Fruit fly (Drosophila melanogaster) whole organism, embryonic: Measurements from ENCODE around the gene Mct1.

Source experiments
- CG14014 ChIP-seq: fragments of 200-800 bp; sonication (Bioruptor generic); IDR thresholded peaks from 2 replicates; pipeline ENCODE4 v1.3.6; 2022; ENCODE audit warnings: missing biosample characterization, missing genetic modification characterization
- Sry-δ ChIP-seq: fragments of 200-800 bp; sonication (Bioruptor generic); optimal IDR thresholded peaks from 2 replicates; lab custom pipeline; 2016; ENCODE audit warnings: missing biosample characterization, missing genetic modification characterization
- Stat92E ChIP-seq, 3 experiments: fragments of >200 bp in 2 of 3; fragments of 200-800 bp in 1 of 3; sonication (Bioruptor generic) in 1 of 3; optimal IDR thresholded peaks; 2 replicates each; lab custom pipeline; 2017 to 2019; ENCODE audit warnings: missing biosample characterization in 3 of 3, missing genetic modification characterization in 3 of 3, mild to moderate bottlenecking in 1 of 3, moderate library complexity in 1 of 3
- dimm ChIP-seq: fragments of 200-800 bp; sonication (Bioruptor generic); IDR thresholded peaks from 2 replicates; pipeline ENCODE4 v1.3.6; 2022; ENCODE audit warnings: missing biosample characterization, missing genetic modification characterization
- otp ChIP-seq: fragments of 200-800 bp; sonication (Bioruptor generic); IDR thresholded peaks from 3 replicates; pipeline ENCODE4, ENCODE4 v1.3.6; 2022; ENCODE audit warnings: missing biosample characterization, missing genetic modification characterization
- peb ChIP-seq: fragments of 200-800 bp; sonication (Bioruptor generic); IDR thresholded peaks from 2 replicates; pipeline ENCODE4 v1.3.6; 2022; ENCODE audit warnings: missing biosample characterization, missing genetic modification characterization

DNA sequence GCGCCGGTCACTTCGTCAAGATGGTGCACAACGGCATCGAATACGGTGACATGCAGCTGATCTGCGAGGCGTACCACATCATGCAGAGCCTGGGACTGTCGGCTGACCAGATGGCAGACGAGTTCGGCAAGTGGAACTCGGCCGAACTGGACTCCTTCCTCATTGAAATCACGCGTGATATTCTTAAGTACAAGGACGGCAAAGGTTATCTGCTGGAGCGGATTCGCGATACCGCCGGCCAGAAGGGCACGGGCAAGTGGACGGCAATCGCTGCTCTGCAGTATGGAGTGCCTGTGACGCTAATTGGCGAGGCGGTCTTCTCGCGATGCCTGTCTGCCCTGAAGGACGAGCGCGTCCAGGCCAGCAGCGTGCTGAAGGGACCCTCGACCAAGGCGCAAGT lies 41.5 kb upstream of the Mct1 start:
- no peak for TF ChIP-seq otp (GFP tag; lab: Robert Waterston, UW)
- TF ChIP-seq dimm (GFP tag; lab: Robert Waterston, UW) = no peak
- TF ChIP-seq Stat92E (GFP tag; optimal IDR thresholded peaks at IDR 0.05; lab: Kevin White, UChicago) = no peak
- TF ChIP-seq peb (GFP tag; lab: Robert Waterston, UW) = no peak
- no peak for TF ChIP-seq Sry-δ (GFP tag; lab: Kevin White, UChicago)
- no peak for TF ChIP-seq CG14014 (GFP tag; lab: Robert Waterston, UW)
